Fruit fly (Drosophila melanogaster): ENCODE measurements around the gene CG6118.
A peak's percentile ranks its signal among the peaks of the same experiment; 100 is the strongest.

CG6118 gene

DNA sequence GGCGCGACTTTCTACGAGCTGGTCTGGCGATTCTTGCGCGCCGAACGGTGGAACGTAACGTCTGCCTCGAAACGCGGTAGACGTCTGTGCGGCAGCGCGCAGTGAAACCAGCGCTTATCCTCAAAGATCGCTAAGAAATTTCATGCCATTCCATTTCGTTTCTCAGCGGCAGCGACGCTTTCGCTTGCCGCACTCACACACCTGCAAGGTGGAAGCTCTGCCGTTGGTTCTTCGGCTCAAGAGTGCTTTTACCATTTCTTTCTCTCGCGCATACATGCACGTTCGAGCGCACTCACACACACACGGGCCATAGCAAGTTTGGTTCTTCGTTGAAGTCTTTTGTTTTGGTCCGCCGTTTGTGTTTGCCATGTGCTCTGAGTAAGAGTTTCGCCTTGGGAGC is at the start of gene CG6118:
Gene CG6118, minus strand, starts transcription at position 63 of the 400 bp plus-strand sequence.
- TF ChIP-seq br (optimal IDR thresholded peaks at IDR 0.05) (no peak), dati (GFP tag; IDR thresholded peaks at IDR 0.05) (no peak), gce (GFP tag; IDR thresholded peaks at IDR 0.05) (no peak), CG7745 (tag; optimal IDR thresholded peaks at IDR 0.05) (no peak), CG13123 (GFP tag; optimal IDR thresholded peaks at IDR 0.05) (no peak), CG7928 (GFP tag; optimal IDR thresholded peaks at IDR 0.05) (no peak), da (GFP tag; optimal IDR thresholded peaks at IDR 0.05) (no peak), CG11560 (tag; IDR thresholded peaks at IDR 0.05) (no peak), sna (GFP tag; IDR thresholded peaks at IDR 0.05; ENCODE audit: partially characterized antibody) (no peak), Rfx (GFP tag; IDR thresholded peaks at IDR 0.05) (no peak), CG34422 (GFP tag; IDR thresholded peaks at IDR 0.05) (no peak), CG7372 (GFP tag; IDR thresholded peaks at IDR 0.05) (no peak), z (GFP tag; IDR thresholded peaks at IDR 0.05) (peak; percentile 71; the same call in 1 of the 3 replicates), pfk (GFP tag; optimal IDR thresholded peaks at IDR 0.05) (peak; percentile 74), ken (GFP tag; IDR thresholded peaks at IDR 0.05) (no peak), CG6689 (GFP tag; IDR thresholded peaks at IDR 0.05) (no peak), dimm (GFP tag; IDR thresholded peaks at IDR 0.05) (no peak), C15 (GFP tag; IDR thresholded peaks at IDR 0.05) (no peak), slbo (GFP tag; IDR thresholded peaks at IDR 0.05) (no peak), Blimp-1 (GFP tag; optimal IDR thresholded peaks at IDR 0.05) (peak; percentile 73), wdn (GFP tag; IDR thresholded peaks at IDR 0.05) (no peak), Hey (tag; optimal IDR thresholded peaks at IDR 0.05) (no peak), pb (GFP tag; optimal IDR thresholded peaks at IDR 0.05) (no peak), ro (GFP tag; IDR thresholded peaks at IDR 0.05) (no peak), Fer3 (tag; optimal IDR thresholded peaks at IDR 0.05) (no peak), gcm2 (GFP tag; optimal IDR thresholded peaks at IDR 0.05) (no peak), schlank (tag; optimal IDR thresholded peaks at IDR 0.05) (no peak), H2.0 (GFP tag; IDR thresholded peaks at IDR 0.05) (no peak), ssp (GFP tag; IDR thresholded peaks at IDR 0.05) (no peak), MTF-1 (GFP tag; optimal IDR thresholded peaks at IDR 0.05; ENCODE audit: borderline replicate concordance) (no peak), tx (GFP tag; optimal IDR thresholded peaks at IDR 0.05) (no peak), disco-r (GFP tag; optimal IDR thresholded peaks at IDR 0.05) (no peak), CG7357 (GFP tag; IDR thresholded peaks at IDR 0.05) (no peak), az2 (GFP tag; optimal IDR thresholded peaks at IDR 0.05) (no peak), cg (GFP tag; optimal IDR thresholded peaks at IDR 0.05) (peak; percentile 60), Max (GFP tag; optimal IDR thresholded peaks at IDR 0.05) (no peak), CG15269 (tag; optimal IDR thresholded peaks at IDR 0.05) (no peak), CG15514 (GFP tag; optimal IDR thresholded peaks at IDR 0.05) (no peak), oc (tag; optimal IDR thresholded peaks at IDR 0.05) (peak; percentile 12), kni (GFP tag; optimal IDR thresholded peaks at IDR 0.05) (peak; percentile 41), cad (GFP tag; optimal IDR thresholded peaks at IDR 0.05) (no peak), CG4730 (GFP tag; IDR thresholded peaks at IDR 0.05) (no peak), CG12659 (GFP tag; optimal IDR thresholded peaks at IDR 0.05) (no peak), dpn (GFP tag; optimal IDR thresholded peaks at IDR 0.05) (no peak), dmrt99B (tag; optimal IDR thresholded peaks at IDR 0.05) (no peak), E2f1 (GFP tag; IDR thresholded peaks at IDR 0.05) (no peak), Trl (optimal IDR thresholded peaks at IDR 0.05) (peak in 1 of 2 experiments; percentile 14), Trl (GFP tag; optimal IDR thresholded peaks at IDR 0.05) (no peak), CG32767 (GFP tag; IDR thresholded peaks at IDR 0.05) (no peak), CG12071 (GFP tag; optimal IDR thresholded peaks at IDR 0.05) (no peak), CG4617 (GFP tag; optimal IDR thresholded peaks at IDR 0.05; ENCODE audit: borderline replicate concordance) (no peak), Doc3 (GFP tag; IDR thresholded peaks at IDR 0.05; ENCODE audit: partially characterized antibody) (no peak), nerfin-1 (tag; optimal IDR thresholded peaks at IDR 0.05) (no peak)

All from whole organism, embryonic.